Worm (Caenorhabditis elegans): ENCODE results near the gene imp-3.
A peak's percentile ranks its signal among the peaks of the same experiment; 100 is the strongest.

The imp-3 gene

DNA sequence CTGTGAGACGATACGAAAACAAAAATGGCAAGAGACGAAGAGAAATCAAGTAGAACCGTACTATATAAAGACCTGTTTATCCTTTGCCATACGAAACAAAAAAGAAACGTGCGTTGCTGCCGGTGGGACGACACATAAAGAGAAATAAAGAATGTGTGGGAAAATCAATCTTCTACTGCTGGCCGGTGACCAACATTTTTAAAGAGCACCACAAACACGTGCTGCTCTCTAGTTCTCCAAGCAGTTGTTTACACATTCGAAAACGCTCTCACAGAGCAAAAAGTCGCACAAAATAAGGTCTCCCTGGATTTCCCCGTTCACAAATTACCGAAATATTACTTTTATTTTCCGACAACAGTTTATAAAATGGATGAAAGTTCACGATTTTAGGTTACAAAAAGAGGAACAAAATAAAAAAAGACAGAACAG is at the start of gene imp-3:
imp-3 (minus strand) TSS at position 93 of the 429 bp plus-strand sequence.
- TF ChIP-seq aly-1 (tag; optimal IDR thresholded peaks at IDR 0.05) (no peak), flt-1 (GFP tag; IDR thresholded peaks at IDR 0.05) (no peak), tbx-37 (GFP tag; conservative IDR thresholded peaks at IDR 0.05) (no peak), F13C5.2 (tag; optimal IDR thresholded peaks at IDR 0.05) (no peak), ceh-36 (tag; optimal IDR thresholded peaks at IDR 0.05) (no peak), tbx-11 (GFP tag; IDR thresholded peaks at IDR 0.05) (no peak), tra-4 (tag; optimal IDR thresholded peaks at IDR 0.05) (no peak), hmbx-1 (tag; optimal IDR thresholded peaks at IDR 0.05) (no peak), ama-1 (optimal IDR thresholded peaks at IDR 0.05) (peak; percentile 67), ets-7 (tag; optimal IDR thresholded peaks at IDR 0.05) (no peak), hnd-1 (tag; optimal IDR thresholded peaks at IDR 0.05) (no peak), pes-1 (GFP tag; IDR thresholded peaks at IDR 0.05) (no peak), B0310.2 (tag; optimal IDR thresholded peaks at IDR 0.05) (no peak), scrt-1 (GFP tag; IDR thresholded peaks at IDR 0.05) (no peak), hmg-4 (GFP tag; optimal IDR thresholded peaks at IDR 0.05) (no peak), sea-1 (GFP tag; conservative IDR thresholded peaks at IDR 0.05) (0 out of 2 replicates have a peak, but pooled peaks have one; percentile 21)

DNA sequence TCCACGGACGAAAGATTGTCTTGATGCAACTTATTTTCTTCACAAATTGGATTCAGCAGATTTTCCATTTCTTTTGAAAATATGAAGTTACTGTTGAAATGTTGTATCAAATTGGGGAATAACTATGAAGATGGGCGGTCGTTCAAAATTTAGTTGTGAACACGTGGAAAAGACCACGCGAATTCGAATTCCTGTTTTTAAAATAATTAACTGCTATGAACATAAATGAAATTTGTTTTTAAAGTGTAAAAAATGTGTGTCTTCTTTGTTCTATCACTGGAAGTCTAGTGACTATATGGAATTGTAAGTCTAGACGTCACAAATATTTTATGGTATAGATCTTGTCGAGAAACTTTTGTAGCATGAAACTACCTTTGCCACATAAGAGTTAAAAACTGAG is 49.0 kb upstream of the imp-3 start, which contains the start of gene C06A6.7:
C06A6.7 (minus strand) TSS at position 101 of the 400 bp plus-strand sequence.
- TF ChIP-seq ceh-36 (tag; optimal IDR thresholded peaks at IDR 0.05): no peak

DNA sequence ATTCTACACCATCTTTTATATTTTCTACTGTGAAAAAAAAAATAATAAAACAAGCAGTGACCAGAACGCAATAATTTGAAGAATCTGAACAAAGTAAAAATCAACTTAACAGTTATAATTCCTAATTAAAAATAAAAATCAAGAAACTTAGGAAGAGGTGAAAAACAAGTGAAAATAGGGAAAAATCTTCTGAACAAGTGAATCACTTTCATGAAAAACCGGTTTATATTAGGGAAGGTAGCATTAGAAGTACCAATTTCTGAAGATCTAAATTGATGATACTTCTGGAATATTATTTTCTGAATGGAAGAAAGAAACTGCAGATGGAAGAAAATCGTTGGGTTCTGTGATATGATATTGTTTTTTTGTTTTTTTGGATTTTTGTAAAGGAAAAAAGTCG is 47.1 kb upstream of the imp-3 start:
- TF ChIP-seq sea-1 (GFP tag; conservative IDR thresholded peaks at IDR 0.05) (no peak), scrt-1 (GFP tag; IDR thresholded peaks at IDR 0.05) (no peak)

DNA sequence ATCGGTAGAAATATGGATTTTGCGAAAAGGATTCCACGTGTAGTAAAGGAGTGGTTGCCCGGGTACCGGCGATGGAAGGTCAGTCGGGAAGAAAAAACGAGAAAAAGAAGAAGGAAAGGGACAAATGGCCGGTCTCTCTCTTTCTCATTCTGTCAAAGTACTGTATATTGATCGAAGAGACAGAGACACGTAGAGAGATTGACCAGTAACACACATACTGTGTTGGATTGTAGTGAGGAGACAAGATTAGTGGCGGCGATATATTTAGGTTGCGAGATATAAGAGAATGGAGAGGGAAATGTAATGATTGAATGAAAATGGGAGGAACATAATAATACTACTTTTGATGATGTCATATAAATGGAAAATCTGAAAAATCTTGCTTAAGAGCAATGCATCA is 46.6 kb upstream of the imp-3 start:
- peak; percentile 51 for TF ChIP-seq hmg-4 (GFP tag; optimal IDR thresholded peaks at IDR 0.05)
- TF ChIP-seq flt-1 (GFP tag; IDR thresholded peaks at IDR 0.05): no peak
- no peak for TF ChIP-seq tbx-37 (GFP tag; conservative IDR thresholded peaks at IDR 0.05)
- no peak for TF ChIP-seq hmbx-1 (tag; optimal IDR thresholded peaks at IDR 0.05)
- no peak for TF ChIP-seq tra-4 (tag; optimal IDR thresholded peaks at IDR 0.05)
- TF ChIP-seq ceh-36 (tag; optimal IDR thresholded peaks at IDR 0.05): no peak

DNA sequence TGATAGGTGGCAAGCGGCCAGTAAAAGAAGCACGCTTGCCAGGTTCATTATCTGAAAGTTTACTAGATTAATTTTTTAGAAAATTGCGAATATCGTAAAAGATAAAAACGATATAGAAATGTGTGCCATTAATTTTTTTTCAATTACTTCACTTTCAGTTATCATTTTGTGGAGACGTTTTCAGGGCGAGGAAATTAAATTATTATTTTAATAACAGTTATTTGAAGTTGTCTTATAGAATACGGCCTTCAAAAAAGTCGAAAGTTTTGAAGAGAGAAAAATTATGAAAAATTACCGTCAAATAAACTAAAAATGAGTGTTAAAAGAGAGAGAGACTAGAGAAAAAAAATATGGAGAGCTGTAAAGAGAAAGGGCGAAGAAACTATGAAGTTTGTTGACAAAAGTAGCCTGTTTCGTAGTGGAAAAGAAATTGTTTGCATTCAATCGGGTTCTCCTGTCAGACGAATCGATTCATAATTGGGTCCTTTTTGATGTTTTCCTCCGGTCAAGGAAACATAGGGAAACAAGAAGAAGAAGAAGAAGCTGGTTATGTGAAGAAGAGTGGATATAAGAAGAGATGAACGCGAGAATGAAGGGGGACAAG is 45.3 kb upstream of the imp-3 start, which contains the start of gene erp-44.2:
erp-44.2 (minus strand) TSS at position 51 of the 604 bp plus-strand sequence.
- TF ChIP-seq sea-1 (GFP tag; conservative IDR thresholded peaks at IDR 0.05) (no peak), B0310.2 (tag; optimal IDR thresholded peaks at IDR 0.05) (no peak), hmg-4 (GFP tag; optimal IDR thresholded peaks at IDR 0.05) (no peak), scrt-1 (GFP tag; IDR thresholded peaks at IDR 0.05) (no peak), hmbx-1 (tag; optimal IDR thresholded peaks at IDR 0.05) (no peak), hnd-1 (tag; optimal IDR thresholded peaks at IDR 0.05) (no peak), ceh-36 (tag; optimal IDR thresholded peaks at IDR 0.05) (no peak), tra-4 (tag; optimal IDR thresholded peaks at IDR 0.05) (no peak), ets-7 (tag; optimal IDR thresholded peaks at IDR 0.05) (no peak)

DNA sequence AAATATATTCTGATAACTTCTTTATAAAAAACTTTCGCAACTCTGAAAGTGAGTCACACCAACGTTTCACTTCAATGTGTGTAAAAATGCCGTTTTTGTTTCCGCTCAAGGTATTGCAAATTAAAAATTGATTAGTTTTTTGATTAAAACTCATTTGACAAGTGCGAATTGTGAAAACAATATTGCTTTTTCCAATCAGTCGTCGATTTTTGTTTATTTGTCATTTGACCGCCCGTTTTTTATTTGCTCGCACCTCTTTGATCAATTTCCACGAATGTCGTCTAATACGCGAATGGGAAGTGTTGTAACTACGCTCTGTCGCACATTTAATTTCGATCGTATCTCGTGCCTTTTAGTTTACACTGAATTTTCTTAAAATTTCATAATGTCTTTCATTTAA is 40.7 kb upstream of the imp-3 start, which contains the start of gene mvb-12:
mvb-12 (plus strand) TSS at position 375 of the 400 bp plus-strand sequence.
- TF ChIP-seq ama-1 (optimal IDR thresholded peaks at IDR 0.05): no peak
- TF ChIP-seq hnd-1 (tag; optimal IDR thresholded peaks at IDR 0.05): no peak
- TF ChIP-seq ceh-13 (GFP tag; optimal IDR thresholded peaks at IDR 0.05): no peak
- no peak for TF ChIP-seq tbx-37 (GFP tag; conservative IDR thresholded peaks at IDR 0.05)

DNA sequence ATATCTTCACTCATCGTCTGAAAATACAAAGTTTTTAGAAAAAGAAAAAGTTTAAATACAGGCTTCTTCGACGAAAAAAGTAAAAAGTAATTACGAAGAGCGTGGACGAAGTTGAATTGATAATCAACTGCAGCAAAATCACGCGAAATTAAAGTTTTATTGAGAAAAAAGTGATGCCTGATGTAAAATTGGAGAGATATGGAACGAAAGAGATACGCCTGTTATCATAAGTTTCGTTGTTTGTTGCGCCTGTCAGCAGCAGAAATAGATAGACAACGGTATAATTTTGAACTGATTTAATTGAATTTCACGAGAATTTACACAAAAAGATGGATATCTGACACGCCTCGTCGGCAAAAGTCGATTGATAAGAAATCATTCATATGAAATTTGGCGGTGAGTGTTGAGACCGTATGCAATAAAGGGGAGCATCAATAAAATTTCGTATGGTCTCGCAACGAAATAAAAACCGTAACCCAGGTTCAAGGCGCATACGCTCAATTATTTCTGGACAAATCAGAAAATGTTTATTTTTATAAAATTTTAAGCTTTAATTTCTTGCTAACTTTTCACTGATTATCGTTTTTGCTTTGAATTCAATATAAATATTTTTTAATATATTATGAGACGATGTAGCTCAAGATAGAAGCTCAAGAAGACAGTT is 40.0 kb upstream of the imp-3 start, which contains the start of gene C06A6.4:
C06A6.4 (minus strand) TSS at position 24 of the 664 bp plus-strand sequence.
- TF ChIP-seq scrt-1 (GFP tag; IDR thresholded peaks at IDR 0.05) (no peak), ceh-36 (tag; optimal IDR thresholded peaks at IDR 0.05) (no peak)

DNA sequence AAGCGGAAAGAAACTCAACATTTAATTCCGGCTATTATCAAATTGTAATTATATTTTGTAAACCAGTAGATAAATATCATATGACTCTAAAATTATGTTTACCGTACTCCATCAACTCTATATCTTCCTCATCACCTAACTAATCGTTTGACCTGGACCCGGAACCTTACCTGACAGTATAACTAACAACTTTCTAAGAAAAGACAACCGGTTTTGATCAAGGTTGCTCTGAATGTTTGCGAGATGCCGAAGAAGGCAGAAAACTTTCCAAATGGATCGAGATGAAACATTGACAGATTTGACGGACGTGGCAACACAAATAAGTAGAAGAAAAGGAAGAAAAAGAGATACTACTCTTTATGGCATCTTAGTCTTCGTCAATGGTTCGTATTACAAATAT is 35.2 kb upstream of the imp-3 start:
- TF ChIP-seq flt-1 (GFP tag; IDR thresholded peaks at IDR 0.05) (no peak), aly-1 (tag; optimal IDR thresholded peaks at IDR 0.05) (no peak), ceh-36 (tag; optimal IDR thresholded peaks at IDR 0.05) (no peak), ets-7 (tag; optimal IDR thresholded peaks at IDR 0.05) (no peak), hnd-1 (tag; optimal IDR thresholded peaks at IDR 0.05) (no peak), tbx-11 (GFP tag; IDR thresholded peaks at IDR 0.05) (no peak), hmbx-1 (tag; optimal IDR thresholded peaks at IDR 0.05) (no peak), sea-1 (GFP tag; conservative IDR thresholded peaks at IDR 0.05) (no peak), tbx-37 (GFP tag; conservative IDR thresholded peaks at IDR 0.05) (no peak)

DNA sequence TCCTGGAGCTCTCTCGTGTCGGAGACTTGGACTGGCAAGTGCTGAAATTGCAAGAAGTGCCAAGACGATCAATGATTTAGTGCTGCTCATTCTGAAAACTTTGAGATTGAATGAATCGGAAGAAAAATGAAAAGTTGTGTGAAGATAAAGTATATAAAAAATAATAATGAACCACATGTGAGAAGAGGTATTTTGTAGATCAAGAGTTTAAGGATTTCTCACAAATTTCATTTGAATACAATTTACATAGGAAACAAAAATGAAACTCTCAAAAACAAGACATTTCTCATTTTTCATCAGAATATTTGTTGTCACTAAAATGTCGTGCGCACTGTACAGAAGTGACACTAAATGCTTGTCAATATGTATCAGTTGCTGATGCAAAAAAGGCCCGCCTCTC is 33.1 kb upstream of the imp-3 start, which contains the start of gene T14A8.2:
T14A8.2 (minus strand) TSS at position 101 of the 400 bp plus-strand sequence.
- TF ChIP-seq tbx-37 (GFP tag; conservative IDR thresholded peaks at IDR 0.05) (no peak), ama-1 (optimal IDR thresholded peaks at IDR 0.05) (no peak), flt-1 (GFP tag; IDR thresholded peaks at IDR 0.05) (no peak), hmbx-1 (tag; optimal IDR thresholded peaks at IDR 0.05) (no peak), hmg-4 (GFP tag; optimal IDR thresholded peaks at IDR 0.05) (no peak), ceh-36 (tag; optimal IDR thresholded peaks at IDR 0.05) (no peak), tbx-11 (GFP tag; IDR thresholded peaks at IDR 0.05) (no peak), sea-1 (GFP tag; conservative IDR thresholded peaks at IDR 0.05) (no peak), pes-1 (GFP tag; IDR thresholded peaks at IDR 0.05) (no peak), hnd-1 (tag; optimal IDR thresholded peaks at IDR 0.05) (no peak), ets-7 (tag; optimal IDR thresholded peaks at IDR 0.05) (no peak), aly-1 (tag; optimal IDR thresholded peaks at IDR 0.05) (no peak), F13C5.2 (tag; optimal IDR thresholded peaks at IDR 0.05) (no peak), ceh-13 (GFP tag; optimal IDR thresholded peaks at IDR 0.05) (no peak), scrt-1 (GFP tag; IDR thresholded peaks at IDR 0.05) (no peak), B0310.2 (tag; optimal IDR thresholded peaks at IDR 0.05) (no peak), tra-4 (tag; optimal IDR thresholded peaks at IDR 0.05) (no peak)

All from whole organism, early embryonic.